Fruit fly (Drosophila melanogaster) whole organism, embryonic: Measurements from ENCODE around the gene cmb.
A peak's percentile ranks its signal among the peaks of the same experiment; 100 is the strongest.

Experiments
- ATbp ChIP-seq: fragments of 200-800 bp; sonication (Bioruptor generic); optimal IDR thresholded peaks from 2 replicates; lab custom pipeline; 2017; ENCODE audit warnings: missing biosample characterization, mild to moderate bottlenecking, missing genetic modification characterization, missing genetic modification reagents
- Aef1 ChIP-seq: fragments of 200-800 bp; sonication (Bioruptor generic); IDR thresholded peaks from 3 replicates; pipeline ENCODE4 v1.3.6; 2022; ENCODE audit warnings: missing biosample characterization, missing genetic modification characterization
- CG10267 ChIP-seq: fragments of 200-800 bp; sonication (Bioruptor generic); optimal IDR thresholded peaks from 2 replicates; lab custom pipeline; 2018; ENCODE audit warnings: missing biosample characterization, mild to moderate bottlenecking, missing genetic modification characterization, moderate library complexity
- CG10321 ChIP-seq: fragments of 200-800 bp; sonication (Bioruptor generic); IDR thresholded peaks from 2 replicates; pipeline ENCODE4 v1.3.6; 2022; ENCODE audit warnings: missing biosample characterization, missing genetic modification characterization
- CG10979 ChIP-seq: fragments of 200-800 bp; sonication (Bioruptor generic); optimal IDR thresholded peaks from 2 replicates; lab custom pipeline; 2018; ENCODE audit warnings: missing biosample characterization, mild to moderate bottlenecking, missing genetic modification characterization, moderate library complexity
- CG11093 ChIP-seq: fragments of 200-800 bp; sonication (Bioruptor generic); IDR thresholded peaks from 3 replicates; pipeline ENCODE4 v1.3.6; 2022; ENCODE audit warnings: missing biosample characterization, missing genetic modification characterization
- CG11456 ChIP-seq: fragments of 200-800 bp; sonication (Bioruptor generic); IDR thresholded peaks from 3 replicates; pipeline ENCODE4 v1.3.6; 2022; ENCODE audit warnings: missing biosample characterization, missing genetic modification characterization
- CG13287 ChIP-seq: fragments of 200-800 bp; sonication (Bioruptor generic); IDR thresholded peaks from 2 replicates; pipeline ENCODE4 v1.3.6; 2022; ENCODE audit warnings: missing biosample characterization, missing genetic modification characterization; ENCODE audit not compliant: partially characterized antibody
- CG1529 ChIP-seq: fragments of 200-800 bp; sonication (Bioruptor generic); optimal IDR thresholded peaks from 3 replicates; lab custom pipeline; 2018; ENCODE audit warnings: missing biosample characterization, missing genetic modification characterization
- CG15514 ChIP-seq: fragments of 200-800 bp; sonication (Bioruptor generic); optimal IDR thresholded peaks from 3 replicates; lab custom pipeline; 2017; ENCODE audit warnings: missing biosample characterization, missing genetic modification characterization, mild to moderate bottlenecking, moderate library complexity, missing genetic modification reagents
- CG1602 ChIP-seq: fragments of 200-800 bp; sonication (Bioruptor generic); optimal IDR thresholded peaks from 3 replicates; lab custom pipeline; 2016; ENCODE audit warnings: missing biosample characterization, missing genetic modification characterization
- CG1603 ChIP-seq: fragments of 200-800 bp; sonication (Bioruptor generic); optimal IDR thresholded peaks from 2 replicates; lab custom pipeline; 2019; ENCODE audit warnings: missing biosample characterization, mild to moderate bottlenecking, missing genetic modification characterization, moderate library complexity
- CG17186 ChIP-seq: fragments of 200-800 bp; sonication (Bioruptor generic); optimal IDR thresholded peaks from 3 replicates; lab custom pipeline; 2017; ENCODE audit warnings: missing biosample characterization, missing genetic modification reagents, missing genetic modification characterization
- CG18011 ChIP-seq: fragments of 200-800 bp; sonication (Bioruptor generic); optimal IDR thresholded peaks from 2 replicates; lab custom pipeline; 2017; ENCODE audit warnings: missing biosample characterization, missing genetic modification characterization, mild to moderate bottlenecking, moderate library complexity, missing genotype
- CG2678 ChIP-seq: fragments of 200-800 bp; sonication (Bioruptor generic); optimal IDR thresholded peaks from 3 replicates; lab custom pipeline; 2019; ENCODE audit warnings: missing biosample characterization, mild to moderate bottlenecking, missing genetic modification characterization, moderate library complexity
- CG2712 ChIP-seq: fragments of 200-800 bp; optimal IDR thresholded peaks from 3 replicates; lab custom pipeline; 2019; ENCODE audit warnings: missing biosample characterization, mild to moderate bottlenecking, missing genetic modification characterization, moderate library complexity
- CG3163 ChIP-seq: fragments of 200-800 bp; sonication (Bioruptor generic); optimal IDR thresholded peaks from 3 replicates; lab custom pipeline; 2016; ENCODE audit warnings: missing biosample characterization, missing genetic modification characterization
- CG33213 ChIP-seq: fragments of 200-800 bp; sonication (Bioruptor generic); optimal IDR thresholded peaks from 3 replicates; lab custom pipeline; 2016; ENCODE audit warnings: missing biosample characterization, missing genetic modification characterization
- CG34224 ChIP-seq: fragments of 200-800 bp; sonication (Bioruptor generic); IDR thresholded peaks from 3 replicates; pipeline ENCODE4 v1.3.6; 2022; ENCODE audit warnings: missing biosample characterization, missing genetic modification characterization; ENCODE audit not compliant: partially characterized antibody
- CG4328 ChIP-seq: fragments of 200-800 bp; sonication (Bioruptor generic); optimal IDR thresholded peaks from 3 replicates; lab custom pipeline; 2017; ENCODE audit warnings: missing biosample characterization, missing genetic modification reagents, missing genetic modification characterization
- CG4820 ChIP-seq: fragments of 200-800 bp; sonication (Bioruptor generic); optimal IDR thresholded peaks from 3 replicates; lab custom pipeline; 2016; ENCODE audit warnings: missing biosample characterization, missing genetic modification characterization
- CG7556 ChIP-seq: fragments of 200-800 bp; sonication (Bioruptor generic); optimal IDR thresholded peaks from 2 replicates; lab custom pipeline; 2017; ENCODE audit warnings: missing biosample characterization, mild to moderate bottlenecking, missing genetic modification characterization
- CG9727 ChIP-seq: fragments of 200-800 bp; sonication (Bioruptor generic); optimal IDR thresholded peaks from 3 replicates; lab custom pipeline; 2017; ENCODE audit warnings: missing biosample characterization, mild to moderate bottlenecking, missing genetic modification characterization
- CTCF ChIP-seq: fragments of 200-800 bp; sonication (Bioruptor generic); optimal IDR thresholded peaks from 2 replicates; lab custom pipeline; 2017; ENCODE audit warnings: missing biosample characterization, mild to moderate bottlenecking, missing genetic modification characterization, moderate library complexity
- CrebB ChIP-seq: fragments of 200-800 bp; sonication (Bioruptor generic); optimal IDR thresholded peaks from 3 replicates; lab custom pipeline; 2018; ENCODE audit warnings: missing biosample characterization, mild to moderate bottlenecking, missing genetic modification characterization
- Dfd ChIP-seq, 2 experiments: fragments of >200 bp; optimal IDR thresholded peaks; 2 replicates each; lab custom pipeline; 2017; ENCODE audit warnings: missing biosample characterization in 2 of 2, missing genetic modification characterization in 2 of 2
- Dref ChIP-seq: fragments of 200-800 bp; sonication (Bioruptor generic); IDR thresholded peaks from 2 replicates; pipeline ENCODE4 v1.3.6; 2022; ENCODE audit warnings: missing biosample characterization, missing genetic modification characterization
- HLH54F ChIP-seq: fragments of 200-800 bp; sonication (Bioruptor generic); optimal IDR thresholded peaks from 3 replicates; lab custom pipeline; 2016; ENCODE audit warnings: missing biosample characterization, missing genetic modification characterization
- MBD-R2 ChIP-seq: fragments of 200-800 bp; sonication (Bioruptor generic); IDR thresholded peaks from 2 replicates; pipeline ENCODE4 v1.3.6; 2022; ENCODE audit warnings: missing biosample characterization, missing genetic modification characterization
- Med ChIP-seq: fragments of 200-800 bp; sonication (Bioruptor generic); peaks from one replicate; lab custom pipeline; 2016; ENCODE audit warnings: missing biosample characterization, missing genetic modification characterization, mild to moderate bottlenecking, inconsistent platforms, moderate library complexity
- Meics ChIP-seq: fragments of 200-800 bp; sonication (Bioruptor generic); optimal IDR thresholded peaks from 2 replicates; lab custom pipeline; 2017; ENCODE audit warnings: missing biosample characterization, mild to moderate bottlenecking, missing genetic modification characterization
- Optix ChIP-seq: fragments of 200-800 bp; sonication (Bioruptor generic); IDR thresholded peaks from 3 replicates; pipeline ENCODE4 v1.3.6; 2022; ENCODE audit warnings: missing biosample characterization, missing genetic modification characterization
- PHDP ChIP-seq: fragments of 200-800 bp; sonication (Bioruptor generic); optimal IDR thresholded peaks from 3 replicates; lab custom pipeline; 2018; ENCODE audit warnings: missing biosample characterization, mild to moderate bottlenecking, missing genetic modification characterization, moderate library complexity
- Sin3A ChIP-seq: fragments of >200 bp; optimal IDR thresholded peaks from 2 replicates; lab custom pipeline; 2018
- abd-A ChIP-seq: fragments of 200-800 bp; sonication (Bioruptor generic); optimal IDR thresholded peaks from 3 replicates; lab custom pipeline; 2019; ENCODE audit warnings: missing biosample characterization, mild to moderate bottlenecking, missing genetic modification characterization, moderate library complexity
- chinmo ChIP-seq: fragments of 200-800 bp; sonication (Bioruptor generic); IDR thresholded peaks from 4 replicates; pipeline ENCODE4 v1.3.6; 2022; ENCODE audit warnings: missing biosample characterization, missing genetic modification characterization; ENCODE audit not compliant: partially characterized antibody
- danr ChIP-seq: fragments of 200-800 bp; sonication (Bioruptor generic); IDR thresholded peaks from 2 replicates; pipeline ENCODE4 v1.3.6; 2022; ENCODE audit warnings: missing biosample characterization, missing genetic modification characterization
- dati ChIP-seq: fragments of 200-800 bp; sonication (Bioruptor generic); IDR thresholded peaks from 2 replicates; pipeline ENCODE4 v1.3.6; 2022; ENCODE audit warnings: missing biosample characterization, missing genetic modification characterization
- dimm ChIP-seq: fragments of 200-800 bp; sonication (Bioruptor generic); IDR thresholded peaks from 2 replicates; pipeline ENCODE4 v1.3.6; 2022; ENCODE audit warnings: missing biosample characterization, missing genetic modification characterization
- fd64A ChIP-seq: fragments of 200-800 bp; sonication (Bioruptor generic); optimal IDR thresholded peaks from 3 replicates; lab custom pipeline; 2018; ENCODE audit warnings: missing biosample characterization, mild to moderate bottlenecking, missing genetic modification characterization
- maf-S ChIP-seq: fragments of 200-800 bp; sonication (Bioruptor generic); optimal IDR thresholded peaks from 2 replicates; lab custom pipeline; 2016; ENCODE audit warnings: missing biosample characterization, missing genetic modification characterization
- nmo ChIP-seq: fragments of 200-800 bp; sonication (Bioruptor generic); optimal IDR thresholded peaks from 2 replicates; lab custom pipeline; 2018; ENCODE audit warnings: missing biosample characterization, mild to moderate bottlenecking, missing genetic modification characterization, moderate library complexity
- nom ChIP-seq: fragments of 200-800 bp; sonication (Bioruptor generic); optimal IDR thresholded peaks from 2 replicates; lab custom pipeline; 2017; ENCODE audit warnings: missing biosample characterization, missing genetic modification characterization, mild to moderate bottlenecking, moderate library complexity, missing genetic modification reagents
- pros ChIP-seq: fragments of 200-800 bp; sonication (Bioruptor generic); optimal IDR thresholded peaks from 3 replicates; lab custom pipeline; 2019; ENCODE audit warnings: missing biosample characterization, mild to moderate bottlenecking, missing genetic modification characterization, moderate library complexity
- ranshi ChIP-seq: fragments of 200-800 bp; sonication (Bioruptor generic); IDR thresholded peaks from 2 replicates; pipeline ENCODE4 v1.3.6; 2022; ENCODE audit warnings: missing biosample characterization, missing genetic modification characterization
- sens ChIP-seq: fragments of 200-800 bp; sonication (Bioruptor generic); peaks from one replicate; lab custom pipeline; 2016; ENCODE audit warnings: missing biosample characterization, missing genetic modification characterization
- tll ChIP-seq, 2 experiments: fragments of 200-800 bp in 1 of 2; fragments of >200 bp in 1 of 2; sonication (Bioruptor generic) in 1 of 2; optimal IDR thresholded peaks; 2 replicates each; lab custom pipeline; 2017 to 2019; ENCODE audit warnings: missing biosample characterization in 2 of 2, missing genetic modification characterization in 2 of 2, mild to moderate bottlenecking in 1 of 2, moderate library complexity in 1 of 2
- toy ChIP-seq: fragments of 200-800 bp; sonication (Bioruptor generic); IDR thresholded peaks from 2 replicates; pipeline ENCODE4 v1.3.6; 2022; ENCODE audit warnings: missing biosample characterization, missing genetic modification characterization
- zen ChIP-seq: fragments of 200-800 bp; sonication (Bioruptor generic); optimal IDR thresholded peaks from 3 replicates; lab custom pipeline; 2018; ENCODE audit warnings: missing biosample characterization, mild to moderate bottlenecking, missing genetic modification characterization, moderate library complexity

cmb gene

DNA sequence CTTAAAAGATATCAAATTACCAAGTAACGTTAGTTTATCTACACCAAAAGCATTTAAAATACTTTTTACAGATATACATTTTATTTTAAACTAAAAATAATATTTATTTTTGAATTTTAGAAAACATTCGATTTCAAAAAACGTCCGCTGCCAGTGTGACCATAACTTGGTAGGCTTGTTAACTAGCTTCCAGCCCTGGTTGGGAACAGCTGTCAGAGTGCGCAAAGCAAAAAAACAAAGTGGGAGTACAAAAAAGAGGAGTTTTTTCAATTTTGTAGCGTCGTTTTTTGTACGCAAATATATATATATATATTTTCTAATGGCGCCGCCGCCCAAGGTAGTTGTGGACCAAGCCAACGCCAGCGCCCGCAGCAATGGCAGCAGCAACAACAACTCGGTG is at the start of gene cmb (continued):
- TF ChIP-seq nmo (GFP tag; lab: Kevin White, UChicago) = peak; percentile 8
- peak; percentile 46 for TF ChIP-seq CG15514 (GFP tag; lab: Kevin White, UChicago)
- TF ChIP-seq MBD-R2 = peak; percentile 96
- peak; percentile 26 for TF ChIP-seq CG17186 (GFP tag; lab: Kevin White, UChicago)
- TF ChIP-seq ranshi = no peak
- peak; percentile 19 for TF ChIP-seq CG10267 (tag; lab: Kevin White, UChicago)
- peak; percentile 27 for TF ChIP-seq Med
- TF ChIP-seq HLH54F (GFP tag; lab: Kevin White, UChicago) = no peak
- TF ChIP-seq Dref = 0 out of 2 replicates have a peak, but pooled peaks have one; percentile 22
- TF ChIP-seq CG2712 (tag; lab: Kevin White, UChicago) = peak; percentile 47

DNA sequence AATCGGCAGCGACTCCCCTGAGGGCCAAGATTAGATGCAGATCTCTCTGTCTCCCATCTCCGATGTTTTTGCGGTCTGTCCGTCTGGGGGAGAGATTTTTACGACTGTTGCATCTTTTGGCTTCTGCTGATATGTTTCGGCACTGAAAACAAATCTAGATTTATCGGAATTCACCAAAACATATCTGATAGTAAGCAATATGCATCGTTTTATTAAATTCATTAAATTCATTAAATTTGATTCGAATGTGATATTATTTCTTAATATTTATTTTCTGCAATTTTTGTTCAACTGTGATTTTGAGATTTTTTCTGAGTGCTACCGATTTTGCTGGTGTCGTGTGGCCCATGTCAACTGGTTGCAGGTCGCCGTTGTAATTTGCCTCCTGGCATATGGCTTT is 48.9 kb upstream of the cmb start:
- TF ChIP-seq abd-A (tag; lab: Kevin White, UChicago) = no peak
- peak; percentile 15 for TF ChIP-seq CG9727 (GFP tag; lab: Kevin White, UChicago)
- TF ChIP-seq CG10979 (tag; lab: Kevin White, UChicago) = peak; percentile 12
- TF ChIP-seq sens (GFP tag; lab: Kevin White, UChicago) = peak; percentile 87
- TF ChIP-seq, all 482 proteins: peak for 3

DNA sequence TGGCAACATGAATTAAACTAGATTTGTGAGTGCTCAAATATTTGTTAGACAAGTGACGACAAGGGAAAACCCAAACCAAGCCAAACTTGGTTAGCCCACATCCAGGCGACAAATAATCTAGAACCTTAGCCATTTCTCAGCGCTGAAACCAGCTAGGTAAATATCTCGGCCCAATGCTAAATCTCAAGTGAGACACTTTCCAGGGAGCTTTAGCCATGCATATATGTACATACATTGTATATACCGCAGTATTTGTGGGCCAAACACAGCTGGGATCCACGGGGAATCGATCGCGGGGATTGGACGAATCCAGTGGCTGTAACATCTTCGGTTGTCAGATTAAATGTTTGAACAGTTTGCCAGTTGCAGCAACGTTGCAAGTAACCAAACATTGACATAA is 44.7 kb upstream of the cmb start:
- TF ChIP-seq toy (GFP tag; lab: Robert Waterston, UW) (no peak), Sin3A (lab: Kevin White, UChicago) (no peak), danr (no peak), CG2678 (tag; lab: Kevin White, UChicago) (no peak), nom (GFP tag; lab: Kevin White, UChicago) (no peak), maf-S (GFP tag; lab: Kevin White, UChicago) (no peak), CG1603 (tag; lab: Kevin White, UChicago) (peak; percentile 25), pros (GFP tag; lab: Kevin White, UChicago) (no peak), chinmo (GFP tag; lab: Robert Waterston, UW) (no peak), CrebB (no peak), tll (GFP tag; optimal IDR thresholded peaks at IDR 0.05; lab: Kevin White, UChicago) (no peak), CG11456 (GFP tag; lab: Robert Waterston, UW) (no peak), ATbp (GFP tag; lab: Kevin White, UChicago) (peak; percentile 26), dimm (GFP tag; lab: Robert Waterston, UW) (no peak), CG33213 (no peak), CG10321 (no peak), CG11093 (GFP tag; lab: Robert Waterston, UW) (no peak), CG1602 (GFP tag; lab: Kevin White, UChicago) (no peak), Meics (peak; percentile 19), CG13287 (no peak), PHDP (tag; lab: Kevin White, UChicago) (no peak), CG4820 (GFP tag; lab: Kevin White, UChicago) (no peak), CTCF (GFP tag; lab: Kevin White, UChicago) (no peak), CG7556 (GFP tag; lab: Kevin White, UChicago) (no peak), CG34224 (no peak), CG1529 (GFP tag; lab: Kevin White, UChicago) (no peak), CG4328 (GFP tag; lab: Kevin White, UChicago) (no peak), Med (peak; percentile 31), dati (GFP tag; lab: Robert Waterston, UW) (no peak), CG3163 (no peak), Optix (GFP tag; lab: Robert Waterston, UW) (no peak), Dfd (GFP tag; optimal IDR thresholded peaks at IDR 0.05; lab: Kevin White, UChicago) (no peak), Aef1 (no peak), zen (no peak), fd64A (peak; percentile 13), CG18011 (GFP tag; lab: Kevin White, UChicago) (no peak), sens (GFP tag; lab: Kevin White, UChicago) (peak; percentile 91)
